Fruit fly (Drosophila melanogaster): ENCODE data around the gene CG11350.

Gene CG11350

dm6 chr3L:4533941-4534340 lies 51.3 kb downstream of the CG11350 start:
- no peak for TF ChIP-seq Jra (GFP tag; optimal IDR thresholded peaks at IDR 0.05)
- no peak for TF ChIP-seq Dif (GFP tag; optimal IDR thresholded peaks at IDR 0.05; ENCODE audit: partially characterized antibody)
- TF ChIP-seq Hr83 (GFP tag; optimal IDR thresholded peaks at IDR 0.05; ENCODE audit: poor library complexity, severe bottlenecking), result no peak

Measured in whole organism, wandering third instar larva.